Fruit fly (Drosophila melanogaster): ENCODE data around the gene CG34382.

The CG34382 gene

DNA sequence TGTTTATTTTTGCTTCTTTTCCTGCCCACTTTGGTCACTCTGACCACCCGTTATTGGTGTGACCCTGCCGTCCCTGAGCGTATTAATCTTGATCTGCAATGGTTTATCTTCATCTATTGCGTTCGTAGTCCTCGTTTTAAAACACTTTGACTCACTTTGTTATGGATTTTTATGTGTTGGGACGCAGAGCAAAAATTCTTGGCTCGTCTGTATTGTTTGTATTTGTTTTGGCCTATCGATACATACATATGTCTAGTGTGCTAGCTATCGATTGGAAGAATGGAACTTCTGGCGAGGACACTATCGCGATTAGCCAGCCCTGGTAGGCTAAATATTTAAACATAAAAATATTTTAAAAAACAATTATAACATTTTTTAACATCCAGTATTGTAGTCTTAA is 19.2 kb upstream of the CG34382 start, which contains the start of gene CG10809 (continued):
- TF ChIP-seq kah (GFP tag; optimal IDR thresholded peaks at IDR 0.05): no peak
- TF ChIP-seq CG34422 (GFP tag; IDR thresholded peaks at IDR 0.05): no peak
- TF ChIP-seq CG6175 (GFP tag; IDR thresholded peaks at IDR 0.05): no peak
- no peak for TF ChIP-seq gcm (GFP tag; optimal IDR thresholded peaks at IDR 0.05)
- no peak for TF ChIP-seq CG15479 (GFP tag; optimal IDR thresholded peaks at IDR 0.05)
- no peak for TF ChIP-seq D19A (tag; optimal IDR thresholded peaks at IDR 0.05)
- peak; percentile 74 for TF ChIP-seq CG10267 (tag; optimal IDR thresholded peaks at IDR 0.05)
- no peak for TF ChIP-seq chn (GFP tag; optimal IDR thresholded peaks at IDR 0.05)
- TF ChIP-seq Ada2b (GFP tag; IDR thresholded peaks at IDR 0.05): no peak
- TF ChIP-seq hkb (optimal IDR thresholded peaks at IDR 0.05): no peak
- TF ChIP-seq hkb (GFP tag; IDR thresholded peaks at IDR 0.05): no peak
- peak; percentile 91 for TF ChIP-seq Sry-δ (GFP tag; optimal IDR thresholded peaks at IDR 0.05)
- peak; percentile 48 for TF ChIP-seq CG9727 (GFP tag; optimal IDR thresholded peaks at IDR 0.05)
- TF ChIP-seq H2.0 (GFP tag; IDR thresholded peaks at IDR 0.05): no peak
- no peak for TF ChIP-seq Jarid2 (GFP tag; optimal IDR thresholded peaks at IDR 0.05)
- TF ChIP-seq zen2 (GFP tag; IDR thresholded peaks at IDR 0.05; ENCODE audit: partially characterized antibody): peak; percentile 62; the same call in 1 of the 3 replicates
- TF ChIP-seq HHEX (GFP tag; optimal IDR thresholded peaks at IDR 0.05): no peak
- TF ChIP-seq CoRest (tag; optimal IDR thresholded peaks at IDR 0.05): peak; percentile 48
- peak; percentile 34 for TF ChIP-seq bcd (GFP tag; optimal IDR thresholded peaks at IDR 0.05)
- TF ChIP-seq CG9797 (GFP tag; optimal IDR thresholded peaks at IDR 0.05): peak; percentile 88
- peak; percentile 87 for TF ChIP-seq stwl (tag; optimal IDR thresholded peaks at IDR 0.05)
- TF ChIP-seq Optix (GFP tag; IDR thresholded peaks at IDR 0.05): no peak
- peak; percentile 20 for TF ChIP-seq pho (GFP tag; optimal IDR thresholded peaks at IDR 0.05)
- TF ChIP-seq ssp (GFP tag; IDR thresholded peaks at IDR 0.05): no peak
- peak; percentile 12 for TF ChIP-seq Antp (GFP tag; optimal IDR thresholded peaks at IDR 0.05)
- TF ChIP-seq jing (GFP tag; optimal IDR thresholded peaks at IDR 0.05): no peak
- TF ChIP-seq CG2712 (tag; optimal IDR thresholded peaks at IDR 0.05): peak; percentile 57
- no peak for TF ChIP-seq CG5953 (GFP tag; IDR thresholded peaks at IDR 0.05)
- no peak for TF ChIP-seq fd64A (GFP tag; optimal IDR thresholded peaks at IDR 0.05)
- TF ChIP-seq CG1832 (GFP tag; optimal IDR thresholded peaks at IDR 0.05): no peak
- TF ChIP-seq tup (GFP tag; optimal IDR thresholded peaks at IDR 0.05): no peak
- TF ChIP-seq esg (GFP tag; conservative IDR thresholded peaks at IDR 0.05): no peak
- no peak for TF ChIP-seq ATbp (GFP tag; optimal IDR thresholded peaks at IDR 0.05)
- no peak for TF ChIP-seq CG11695 (GFP tag; IDR thresholded peaks at IDR 0.05)
- peak; percentile 94 for TF ChIP-seq Scr (GFP tag; IDR thresholded peaks at IDR 0.05; ENCODE audit: partially characterized antibody)
- TF ChIP-seq dati (GFP tag; IDR thresholded peaks at IDR 0.05): no peak
- peak; percentile 37 for TF ChIP-seq NC2β (GFP tag; optimal IDR thresholded peaks at IDR 0.05)
- TF ChIP-seq Ets97D (GFP tag; optimal IDR thresholded peaks at IDR 0.05): peak; percentile 55
- TF ChIP-seq CG2199 (GFP tag; IDR thresholded peaks at IDR 0.05): 0 out of 3 replicates have a peak, but pooled peaks have one; percentile 33
- TF ChIP-seq CTCF (GFP tag; optimal IDR thresholded peaks at IDR 0.05): no peak
- no peak for TF ChIP-seq Atf-2 (GFP tag; optimal IDR thresholded peaks at IDR 0.05)
- peak; percentile 18 for TF ChIP-seq Sry-β (GFP tag; optimal IDR thresholded peaks at IDR 0.05)
- TF ChIP-seq CG10543 (GFP tag; optimal IDR thresholded peaks at IDR 0.05): no peak
- TF ChIP-seq pum (GFP tag; optimal IDR thresholded peaks at IDR 0.05): no peak
- no peak for TF ChIP-seq CG18619 (GFP tag; optimal IDR thresholded peaks at IDR 0.05)
- no peak for TF ChIP-seq CG10209 (GFP tag; optimal IDR thresholded peaks at IDR 0.05)
- TF ChIP-seq CG9817 (tag; optimal IDR thresholded peaks at IDR 0.05): no peak
- peak; percentile 21 for TF ChIP-seq Chrac-16 (GFP tag; optimal IDR thresholded peaks at IDR 0.05)
- TF ChIP-seq CG7357 (GFP tag; IDR thresholded peaks at IDR 0.05): no peak
- no peak for TF ChIP-seq CG10565 (GFP tag; optimal IDR thresholded peaks at IDR 0.05)
- TF ChIP-seq Ssrp (tag; optimal IDR thresholded peaks at IDR 0.05): no peak
- TF ChIP-seq crp (GFP tag; optimal IDR thresholded peaks at IDR 0.05): peak in 1 of 2 experiments; percentile 32
